Fruit fly (Drosophila melanogaster) whole organism, embryonic: Measurements from ENCODE around the gene Zip89B.

Experiments
- ATbp ChIP-seq: fragments of 200-800 bp; sonication (Bioruptor generic); optimal IDR thresholded peaks from 2 replicates; lab custom pipeline; 2017; ENCODE audit warnings: missing biosample characterization, mild to moderate bottlenecking, missing genetic modification characterization, missing genetic modification reagents
- CG10209 ChIP-seq: fragments of 200-800 bp; sonication (Bioruptor generic); optimal IDR thresholded peaks from 3 replicates; lab custom pipeline; 2017; ENCODE audit warnings: missing biosample characterization, mild to moderate bottlenecking, missing genetic modification characterization, missing genetic modification reagents
- CG10321 ChIP-seq: fragments of 200-800 bp; sonication (Bioruptor generic); IDR thresholded peaks from 2 replicates; pipeline ENCODE4 v1.3.6; 2022; ENCODE audit warnings: missing biosample characterization, missing genetic modification characterization
- CG13123 ChIP-seq: fragments of 200-800 bp; sonication (Bioruptor generic); optimal IDR thresholded peaks from 2 replicates; lab custom pipeline; 2016; ENCODE audit warnings: missing biosample characterization, missing genetic modification characterization
- CG13894 ChIP-seq: fragments of 200-800 bp; sonication (Bioruptor generic); optimal IDR thresholded peaks from 3 replicates; lab custom pipeline; 2018; ENCODE audit warnings: missing biosample characterization, mild to moderate bottlenecking, missing genetic modification characterization, moderate library complexity
- CG14014 ChIP-seq: fragments of 200-800 bp; sonication (Bioruptor generic); IDR thresholded peaks from 2 replicates; pipeline ENCODE4 v1.3.6; 2022; ENCODE audit warnings: missing biosample characterization, missing genetic modification characterization
- CG17385 ChIP-seq: fragments of 200-800 bp; sonication (Bioruptor generic); optimal IDR thresholded peaks from 3 replicates; lab custom pipeline; 2018; ENCODE audit warnings: missing biosample characterization, mild to moderate bottlenecking, missing genetic modification characterization
- CG17802 ChIP-seq: fragments of 200-800 bp; sonication (Bioruptor generic); optimal IDR thresholded peaks from 2 replicates; lab custom pipeline; 2018; ENCODE audit warnings: missing biosample characterization, mild to moderate bottlenecking, missing genetic modification characterization, moderate library complexity
- CG17912 ChIP-seq: fragments of 200-800 bp; sonication (Bioruptor generic); optimal IDR thresholded peaks from 2 replicates; lab custom pipeline; 2018; ENCODE audit warnings: missing biosample characterization, mild to moderate bottlenecking, missing genetic modification characterization
- CG2120 ChIP-seq: fragments of 200-800 bp; sonication (Bioruptor generic); optimal IDR thresholded peaks from 3 replicates; lab custom pipeline; 2016; ENCODE audit warnings: missing biosample characterization, missing genetic modification characterization
- CG2712 ChIP-seq: fragments of 200-800 bp; optimal IDR thresholded peaks from 3 replicates; lab custom pipeline; 2019; ENCODE audit warnings: missing biosample characterization, mild to moderate bottlenecking, missing genetic modification characterization, moderate library complexity
- CG2889 ChIP-seq: fragments of 200-800 bp; sonication (Bioruptor generic); IDR thresholded peaks from 3 replicates; pipeline ENCODE4 v1.3.6; 2022; ENCODE audit warnings: missing biosample characterization, missing genetic modification characterization
- CG32772 ChIP-seq: fragments of 200-800 bp; sonication (Bioruptor generic); IDR thresholded peaks from 2 replicates; pipeline ENCODE4 v1.3.6; 2022; ENCODE audit warnings: missing biosample characterization, missing genetic modification characterization
- CG3838 ChIP-seq: fragments of 200-800 bp; sonication (Bioruptor generic); optimal IDR thresholded peaks from 3 replicates; lab custom pipeline; 2016; ENCODE audit warnings: missing biosample characterization, missing genetic modification characterization
- CG3847 ChIP-seq: fragments of 200-800 bp; sonication (Bioruptor generic); IDR thresholded peaks from 2 replicates; pipeline ENCODE4 v1.3.6; 2022; ENCODE audit warnings: missing biosample characterization, missing genetic modification characterization
- CG4820 ChIP-seq: fragments of 200-800 bp; sonication (Bioruptor generic); optimal IDR thresholded peaks from 3 replicates; lab custom pipeline; 2016; ENCODE audit warnings: missing biosample characterization, missing genetic modification characterization
- CG6272 ChIP-seq: fragments of 200-800 bp; sonication (Bioruptor generic); IDR thresholded peaks from 2 replicates; pipeline ENCODE4 v1.3.6; 2022; ENCODE audit warnings: missing biosample characterization, missing genetic modification characterization
- CG6854 ChIP-seq: fragments of 200-800 bp; sonication (Bioruptor generic); optimal IDR thresholded peaks from 3 replicates; lab custom pipeline; 2017; ENCODE audit warnings: missing biosample characterization, mild to moderate bottlenecking, missing genetic modification characterization
- CG7928 ChIP-seq: fragments of 200-800 bp; sonication (Bioruptor generic); optimal IDR thresholded peaks from 2 replicates; lab custom pipeline; 2017; ENCODE audit warnings: missing biosample characterization, mild to moderate bottlenecking, missing genetic modification characterization
- CHES-1-like ChIP-seq: fragments of 200-800 bp; sonication (Bioruptor generic); optimal IDR thresholded peaks from 2 replicates; lab custom pipeline; 2016; ENCODE audit warnings: missing biosample characterization, missing genetic modification characterization
- Deaf1 ChIP-seq: fragments of 200-800 bp; optimal IDR thresholded peaks from 3 replicates; lab custom pipeline; 2019; ENCODE audit warnings: missing biosample characterization, mild to moderate bottlenecking, missing genetic modification characterization, moderate library complexity
- Drgx ChIP-seq: fragments of 200-800 bp; sonication (Bioruptor generic); IDR thresholded peaks from 2 replicates; pipeline ENCODE4 v1.3.6; 2022; ENCODE audit warnings: missing biosample characterization, missing genetic modification characterization
- Eip74EF ChIP-seq, 2 experiments: fragments of 200-800 bp in 1 of 2; fragments of >200 bp in 1 of 2; sonication (Bioruptor generic) in 1 of 2; optimal IDR thresholded peaks; 2 replicates each; lab custom pipeline; 2017 to 2019; ENCODE audit warnings: missing biosample characterization in 2 of 2, missing genetic modification characterization in 2 of 2, mild to moderate bottlenecking in 1 of 2, moderate library complexity in 1 of 2
- Gsc ChIP-seq: fragments of 200-800 bp; sonication (Bioruptor generic); IDR thresholded peaks from 2 replicates; pipeline ENCODE4 v1.3.6; 2022; ENCODE audit warnings: missing biosample characterization, missing genetic modification characterization
- Med ChIP-seq: fragments of 200-800 bp; sonication (Bioruptor generic); peaks from one replicate; lab custom pipeline; 2016; ENCODE audit warnings: missing biosample characterization, missing genetic modification characterization, mild to moderate bottlenecking, inconsistent platforms, moderate library complexity
- Mes4 ChIP-seq: fragments of 200-800 bp; sonication (Bioruptor generic); optimal IDR thresholded peaks from 2 replicates; lab custom pipeline; 2016; ENCODE audit warnings: missing biosample characterization, missing genetic modification characterization
- Mrtf ChIP-seq: fragments of 200-800 bp; sonication (Bioruptor generic); IDR thresholded peaks from 3 replicates; pipeline ENCODE4 v1.3.6; 2022; ENCODE audit warnings: missing biosample characterization, missing genetic modification characterization
- Ssrp ChIP-seq: fragments of 200-800 bp; sonication (Bioruptor generic); optimal IDR thresholded peaks from 2 replicates; lab custom pipeline; 2018; ENCODE audit warnings: missing biosample characterization, mild to moderate bottlenecking, missing genetic modification characterization, moderate library complexity
- Tbp ChIP-seq: fragments of >200 bp; optimal IDR thresholded peaks from 2 replicates; lab custom pipeline; 2018; ENCODE audit warnings: missing biosample characterization, missing genetic modification characterization
- ac ChIP-seq: fragments of 200-800 bp; sonication (Bioruptor generic); optimal IDR thresholded peaks from 3 replicates; lab custom pipeline; 2017; ENCODE audit warnings: missing biosample characterization, mild to moderate bottlenecking, missing genetic modification characterization
- bab2 ChIP-seq: fragments of 200-800 bp; sonication (Bioruptor generic); optimal IDR thresholded peaks from 2 replicates; lab custom pipeline; 2016; ENCODE audit warnings: missing biosample characterization, missing genetic modification characterization
- bsh ChIP-seq, 2 experiments: fragments of 200-800 bp; sonication (Bioruptor generic); optimal IDR thresholded peaks; 2 replicates each; lab custom pipeline; 2017 to 2018; ENCODE audit warnings: mild to moderate bottlenecking in 2 of 2, missing biosample characterization in 2 of 2, missing genetic modification characterization in 2 of 2, moderate library complexity in 1 of 2
- cad ChIP-seq: fragments of >200 bp; optimal IDR thresholded peaks from 2 replicates; lab custom pipeline; 2017; ENCODE audit warnings: missing biosample characterization, missing genetic modification characterization
- cwo ChIP-seq: fragments of 200-800 bp; sonication (Bioruptor generic); optimal IDR thresholded peaks from 3 replicates; lab custom pipeline; 2017; ENCODE audit warnings: missing biosample characterization, missing genetic modification characterization, mild to moderate bottlenecking, moderate library complexity, missing genetic modification reagents
- da ChIP-seq: fragments of 200-800 bp; sonication (Bioruptor generic); optimal IDR thresholded peaks from 2 replicates; lab custom pipeline; 2016; ENCODE audit warnings: missing biosample characterization, missing genetic modification characterization
- ewg ChIP-seq: fragments of 200-800 bp; sonication (Bioruptor generic); optimal IDR thresholded peaks from 3 replicates; lab custom pipeline; 2017; ENCODE audit warnings: mild to moderate bottlenecking, missing biosample characterization, missing genetic modification reagents, missing genetic modification characterization
- fd102C ChIP-seq: fragments of 200-800 bp; sonication (Bioruptor generic); optimal IDR thresholded peaks from 2 replicates; lab custom pipeline; 2018; ENCODE audit warnings: missing biosample characterization, mild to moderate bottlenecking, missing genetic modification characterization, moderate library complexity
- gcm2 ChIP-seq: fragments of 200-800 bp; sonication (Bioruptor generic); optimal IDR thresholded peaks from 2 replicates; lab custom pipeline; 2016; ENCODE audit warnings: missing biosample characterization, missing genetic modification characterization
- lab ChIP-seq: fragments of 200-800 bp; sonication (Bioruptor generic); optimal IDR thresholded peaks from 3 replicates; lab custom pipeline; 2017; ENCODE audit warnings: missing biosample characterization, missing genetic modification characterization, mild to moderate bottlenecking, moderate library complexity, missing genetic modification reagents
- lov ChIP-seq, 2 experiments: fragments of 200-800 bp in 1 of 2; fragments of >200 bp in 1 of 2; sonication (Bioruptor generic) in 1 of 2; IDR thresholded peaks in 1 of 2; optimal IDR thresholded peaks in 1 of 2; 2 replicates in 1 of 2; 3 replicates in 1 of 2; pipeline versions ENCODE4 v1.3.6 to Lab custom; 2017 to 2022; ENCODE audit warnings: missing biosample characterization in 1 of 2, missing genetic modification characterization in 1 of 2
- nau ChIP-seq: fragments of 200-800 bp; sonication (Bioruptor generic); optimal IDR thresholded peaks from 3 replicates; lab custom pipeline; 2017; ENCODE audit warnings: missing biosample characterization, mild to moderate bottlenecking, missing genetic modification characterization, missing genetic modification reagents
- pfk ChIP-seq: fragments of 200-800 bp; sonication (Bioruptor generic); optimal IDR thresholded peaks from 2 replicates; lab custom pipeline; 2018; ENCODE audit warnings: missing biosample characterization, mild to moderate bottlenecking, missing genetic modification characterization, moderate library complexity
- pnt ChIP-seq: fragments of 200-800 bp; sonication (Bioruptor generic); optimal IDR thresholded peaks from 3 replicates; lab custom pipeline; 2016; ENCODE audit warnings: missing biosample characterization, missing genetic modification characterization
- rib ChIP-seq: fragments of 200-800 bp; sonication (Bioruptor generic); IDR thresholded peaks from 2 replicates; pipeline ENCODE4 v1.3.6; 2022; ENCODE audit warnings: missing biosample characterization, missing genetic modification characterization
- slou ChIP-seq: fragments of 200-800 bp; sonication (Bioruptor generic); optimal IDR thresholded peaks from 3 replicates; lab custom pipeline; 2016; ENCODE audit warnings: missing biosample characterization, missing genetic modification characterization
- stwl ChIP-seq: fragments of 200-800 bp; sonication (Bioruptor generic); optimal IDR thresholded peaks from 3 replicates; lab custom pipeline; 2018; ENCODE audit warnings: missing biosample characterization, mild to moderate bottlenecking, missing genetic modification characterization, moderate library complexity
- tll ChIP-seq, 2 experiments: fragments of 200-800 bp in 1 of 2; fragments of >200 bp in 1 of 2; sonication (Bioruptor generic) in 1 of 2; optimal IDR thresholded peaks; 2 replicates each; lab custom pipeline; 2017 to 2019; ENCODE audit warnings: missing biosample characterization in 2 of 2, missing genetic modification characterization in 2 of 2, mild to moderate bottlenecking in 1 of 2, moderate library complexity in 1 of 2
- twi ChIP-seq: fragments of 200-800 bp; optimal IDR thresholded peaks from 2 replicates; lab custom pipeline; 2019; ENCODE audit warnings: missing biosample characterization, mild to moderate bottlenecking, missing genetic modification characterization, moderate library complexity
- zfh2 ChIP-seq: fragments of 200-800 bp; sonication (Bioruptor generic); optimal IDR thresholded peaks from 2 replicates; lab custom pipeline; 2016; ENCODE audit warnings: missing biosample characterization, missing genetic modification characterization

The Zip89B gene

DNA sequence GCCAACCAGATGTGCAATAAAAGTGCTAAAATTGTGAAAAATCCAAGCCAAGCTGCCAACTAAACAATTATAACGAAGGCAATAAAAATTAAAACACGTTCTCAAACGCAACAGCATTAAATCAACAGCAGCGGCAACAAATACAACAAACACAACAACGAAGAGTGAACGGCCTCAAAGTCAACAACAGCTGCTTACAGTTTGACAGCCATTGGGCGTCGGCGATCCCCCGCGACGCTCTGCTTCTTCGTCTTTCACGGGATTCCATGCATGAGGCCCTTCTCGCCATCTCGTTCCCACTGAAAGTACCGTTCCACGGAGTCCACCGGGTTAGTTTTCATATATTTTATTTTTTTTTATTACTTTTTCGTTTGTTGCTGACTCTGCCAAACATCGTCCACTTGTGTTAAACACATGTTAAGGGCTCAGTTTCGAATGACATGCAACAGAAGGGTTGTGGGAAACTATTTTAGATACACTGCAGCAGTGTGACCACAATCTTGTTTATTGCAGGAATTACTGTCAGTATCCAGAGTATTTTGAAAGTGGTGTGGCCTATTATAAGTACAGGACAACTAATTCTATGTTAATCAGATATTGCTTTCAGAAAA, 23.4 kb upstream of the Zip89B start (continued):
- peak; percentile 32; the same call in 1 of the 2 replicates for TF ChIP-seq CG10321
- peak in 1 of 2 experiments; percentile 12 for TF ChIP-seq bsh (GFP tag; optimal IDR thresholded peaks at IDR 0.05; lab: Kevin White, UChicago)
- no peak for TF ChIP-seq Gsc
- peak; percentile 24 for TF ChIP-seq CG3838 (GFP tag; lab: Kevin White, UChicago)
- TF ChIP-seq Mrtf (GFP tag; lab: Robert Waterston, UW): no peak
- peak in 1 of 2 experiments; percentile 37 for TF ChIP-seq tll (GFP tag; optimal IDR thresholded peaks at IDR 0.05; lab: Kevin White, UChicago)
- no peak for TF ChIP-seq CG2889 (GFP tag; lab: Robert Waterston, UW)
- no peak for TF ChIP-seq Ssrp (tag; lab: Kevin White, UChicago)
- no peak for TF ChIP-seq ewg (GFP tag; lab: Kevin White, UChicago)
- peak; percentile 52 for TF ChIP-seq da
- no peak for TF ChIP-seq CG7928 (GFP tag; lab: Kevin White, UChicago)
- no peak for TF ChIP-seq zfh2
- peak; percentile 0 for TF ChIP-seq CHES-1-like (GFP tag; lab: Kevin White, UChicago)
- peak; percentile 29 for TF ChIP-seq CG10209 (GFP tag; lab: Kevin White, UChicago)
- TF ChIP-seq CG6854 (GFP tag; lab: Kevin White, UChicago): no peak
- no peak for TF ChIP-seq Eip74EF (GFP tag; optimal IDR thresholded peaks at IDR 0.05; lab: Kevin White, UChicago)
- no peak for TF ChIP-seq CG6272 (GFP tag; lab: Robert Waterston, UW)
- peak; percentile 26 for TF ChIP-seq CG2712 (tag; lab: Kevin White, UChicago)
- 0 out of 2 replicates have a peak, but pooled peaks have one; percentile 31 for TF ChIP-seq rib (GFP tag; lab: Robert Waterston, UW)
- peak; percentile 96 for TF ChIP-seq twi
- peak; percentile 2 for TF ChIP-seq CG17912
- TF ChIP-seq Drgx (GFP tag; lab: Robert Waterston, UW): 0 out of 2 replicates have a peak, but pooled peaks have one; percentile 7
- no peak for TF ChIP-seq Tbp (GFP tag; lab: Kevin White, UChicago)
- no peak for TF ChIP-seq CG14014 (GFP tag; lab: Robert Waterston, UW)
- TF ChIP-seq ac: peak; percentile 36
- peak; percentile 19 for TF ChIP-seq ATbp (GFP tag; lab: Kevin White, UChicago)
- no peak for TF ChIP-seq slou (GFP tag; lab: Kevin White, UChicago)
- no peak for TF ChIP-seq gcm2
- no peak for TF ChIP-seq CG3847 (GFP tag; lab: Robert Waterston, UW)
- no peak for TF ChIP-seq Mes4 (GFP tag; lab: Kevin White, UChicago)
- TF ChIP-seq CG13894 (tag; lab: Kevin White, UChicago): no peak
- peak; percentile 7 for TF ChIP-seq fd102C
- TF ChIP-seq Deaf1 (tag; lab: Kevin White, UChicago): no peak
- no peak for TF ChIP-seq CG2120 (GFP tag; lab: Kevin White, UChicago)
- TF ChIP-seq CG4820 (GFP tag; lab: Kevin White, UChicago): peak; percentile 11
- peak; percentile 98 for TF ChIP-seq stwl (tag; lab: Kevin White, UChicago)
- no peak for TF ChIP-seq pnt
- TF ChIP-seq CG32772 (GFP tag; lab: Robert Waterston, UW): peak; percentile 28; the same call in 1 of the 2 replicates
- no peak for TF ChIP-seq lab
- TF ChIP-seq CG13123 (GFP tag; lab: Kevin White, UChicago): no peak
- TF ChIP-seq CG17802: peak; percentile 2
- peak; percentile 43 for TF ChIP-seq pfk (GFP tag; lab: Kevin White, UChicago)
- peak; percentile 81 for TF ChIP-seq CG17385 (GFP tag; lab: Kevin White, UChicago)
- no peak for TF ChIP-seq cwo (GFP tag; lab: Kevin White, UChicago)
- peak; percentile 15 for TF ChIP-seq nau
- TF ChIP-seq lov (optimal IDR thresholded peaks at IDR 0.05; lab: Kevin White, UChicago): no peak
- 0 out of 3 replicates have a peak, but pooled peaks have one; percentile 54 for TF ChIP-seq lov (GFP tag; IDR thresholded peaks at IDR 0.05; lab: Robert Waterston, UW)
- peak; percentile 72 for TF ChIP-seq Med (GFP tag; lab: Kevin White, UChicago)
- peak; percentile 88 for TF ChIP-seq cad (GFP tag; lab: Kevin White, UChicago)
- no peak for TF ChIP-seq bab2 (GFP tag; lab: Kevin White, UChicago)
